Worm (Caenorhabditis elegans): Measurements from ENCODE around the gene Y97E10AR.1.

The Y97E10AR.1 gene

ce11 chrV:8054130-8054529 is 52.9 kb downstream of the Y97E10AR.1 start, which contains the start of gene ZC513.2:
Gene ZC513.2, plus strand, starts transcription at chrV:8054430.
- TF ChIP-seq nhr-11 (tag; optimal IDR thresholded peaks at IDR 0.05) (no peak), ceh-31 (tag; optimal IDR thresholded peaks at IDR 0.05) (no peak), ceh-45 (GFP tag; IDR thresholded peaks at IDR 0.05) (no peak), sdc-2 (tag; optimal IDR thresholded peaks at IDR 0.05) (no peak), unc-55 (GFP tag; optimal IDR thresholded peaks at IDR 0.05) (no peak), ceh-18 (tag; optimal IDR thresholded peaks at IDR 0.05) (no peak), pat-9 (tag; optimal IDR thresholded peaks at IDR 0.05) (no peak), ceh-6 (GFP tag; optimal IDR thresholded peaks at IDR 0.05) (no peak), unc-86 (tag; optimal IDR thresholded peaks at IDR 0.05) (no peak), ceh-9 (tag; optimal IDR thresholded peaks at IDR 0.05) (no peak), elt-2 (tag; optimal IDR thresholded peaks at IDR 0.05) (no peak), sox-2 (GFP tag; IDR thresholded peaks at IDR 0.05) (no peak), F13H6.1 (tag; optimal IDR thresholded peaks at IDR 0.05) (no peak), dve-1 (tag; optimal IDR thresholded peaks at IDR 0.05) (no peak), ama-1 (optimal IDR thresholded peaks at IDR 0.05) (no peak), unc-3 (GFP tag; conservative IDR thresholded peaks at IDR 0.05) (no peak), unc-3 (tag; optimal IDR thresholded peaks at IDR 0.05) (no peak), ceh-19 (GFP tag; optimal IDR thresholded peaks at IDR 0.05) (no peak), ceh-2 (tag; optimal IDR thresholded peaks at IDR 0.05) (no peak), hlh-13 (GFP tag; optimal IDR thresholded peaks at IDR 0.05) (no peak), hlh-15 (tag; optimal IDR thresholded peaks at IDR 0.05) (no peak)
